Worm (Caenorhabditis elegans) whole organism, midembryonic: ENCODE data around the gene appg-1.

ENCODE experiments used
- T22C8.4 ChIP-seq: fragments of 200-800 bp; sonication (Bioruptor generic); IDR thresholded peaks from 2 replicates; pipeline ENCODE4 v1.3.6; 2022; ENCODE audit warnings: missing genetic modification characterization, missing compliant biosample characterization
- cog-1 ChIP-seq: sonication (generic microtip); optimal IDR thresholded peaks from 2 replicates; lab custom pipeline; 2016; ENCODE audit warnings: missing genetic modification characterization, missing compliant biosample characterization
- flt-1 ChIP-seq: fragments of 200-800 bp; sonication (Bioruptor generic); IDR thresholded peaks from 2 replicates; pipeline ENCODE4 v1.3.6; 2022; ENCODE audit warnings: missing genetic modification characterization, missing compliant biosample characterization
- klf-2 ChIP-seq: fragments of 200-800 bp; sonication (Bioruptor generic); conservative IDR thresholded peaks from 2 replicates; pipeline ENCODE4 v1.3.6; 2022; ENCODE audit warnings: missing genetic modification reagents, missing genetic modification characterization, missing compliant biosample characterization
- med-1 ChIP-seq: sonication (generic microtip); optimal IDR thresholded peaks from 2 replicates; lab custom pipeline; 2017; ENCODE audit warnings: missing genetic modification characterization, mild to moderate bottlenecking, missing compliant biosample characterization, antibody characterized with exemption, missing genetic modification reagents; ENCODE audit not compliant: insufficient read depth
- ref-1 ChIP-seq: fragments of 200-800 bp; sonication (Bioruptor generic); conservative IDR thresholded peaks from 2 replicates; pipeline ENCODE4 v1.3.6; 2022; ENCODE audit warnings: missing genetic modification reagents, missing genetic modification characterization, missing compliant biosample characterization
- tab-1 ChIP-seq: fragments of 200-800 bp; sonication (Bioruptor generic); IDR thresholded peaks from 2 replicates; pipeline ENCODE4 v1.3.6; 2022; ENCODE audit warnings: missing genetic modification characterization, missing compliant biosample characterization
- ztf-23 ChIP-seq: fragments of 200-800 bp; sonication (Bioruptor generic); IDR thresholded peaks from 2 replicates; pipeline ENCODE4 v1.3.6; 2022; ENCODE audit warnings: missing genetic modification reagents, missing genetic modification characterization, missing compliant biosample characterization
- ztf-29 ChIP-seq: fragments of 200-800 bp; sonication (Bioruptor generic); IDR thresholded peaks from 2 replicates; pipeline ENCODE4 v1.3.6; 2022; ENCODE audit warnings: missing genetic modification reagents, missing genetic modification characterization, missing compliant biosample characterization

The appg-1 gene

ce11 chrII:10325615-10326232 lies at the start of gene appg-1:
Gene appg-1 (plus strand): TSS chrII:10326041.
- TF ChIP-seq flt-1: no peak
- no peak for TF ChIP-seq tab-1 (GFP tag; lab: Robert Waterston, UW)
- TF ChIP-seq med-1: no peak
- no peak for TF ChIP-seq cog-1 (tag; lab: Kevin White, UChicago)
- no peak for TF ChIP-seq T22C8.4 (GFP tag; lab: Robert Waterston, UW)

- TF ChIP-seq ref-1 (GFP tag; lab: Robert Waterston, UW) (no peak), T22C8.4 (GFP tag; lab: Robert Waterston, UW) (no peak), tab-1 (GFP tag; lab: Robert Waterston, UW) (no peak), cog-1 (tag; lab: Kevin White, UChicago) (no peak), ztf-23 (no peak), flt-1 (no peak), med-1 (no peak), klf-2 (GFP tag; lab: Robert Waterston, UW) (no peak), ztf-29 (GFP tag; lab: Robert Waterston, UW) (no peak)
Measured at ce11 chrII:10279561-10279960, 46.3 kb upstream of the appg-1 start, which contains the start of gene ZK971.1. Gene ZK971.1 (minus strand): TSS chrII:10279661.

ce11 chrII:10281674-10282073 lies 44.2 kb upstream of the appg-1 start:
- TF ChIP-seq T22C8.4 (GFP tag; lab: Robert Waterston, UW) (no peak), ztf-29 (GFP tag; lab: Robert Waterston, UW) (no peak), flt-1 (no peak), cog-1 (tag; lab: Kevin White, UChicago) (no peak), klf-2 (GFP tag; lab: Robert Waterston, UW) (no peak), ref-1 (GFP tag; lab: Robert Waterston, UW) (no peak), tab-1 (GFP tag; lab: Robert Waterston, UW) (no peak)

- TF ChIP-seq tab-1 (GFP tag; lab: Robert Waterston, UW): no peak
- TF ChIP-seq med-1: no peak
- TF ChIP-seq ztf-29 (GFP tag; lab: Robert Waterston, UW): no peak
- TF ChIP-seq T22C8.4 (GFP tag; lab: Robert Waterston, UW): no peak
- no peak for TF ChIP-seq cog-1 (tag; lab: Kevin White, UChicago)
- no peak for TF ChIP-seq klf-2 (GFP tag; lab: Robert Waterston, UW)
- TF ChIP-seq ref-1 (GFP tag; lab: Robert Waterston, UW): no peak
Measured at ce11 chrII:10283145-10283544, 42.7 kb upstream of the appg-1 start.

- no peak for TF ChIP-seq ztf-29 (GFP tag; lab: Robert Waterston, UW)
- no peak for TF ChIP-seq flt-1
- TF ChIP-seq cog-1 (tag; lab: Kevin White, UChicago): no peak
- no peak for TF ChIP-seq tab-1 (GFP tag; lab: Robert Waterston, UW)
- TF ChIP-seq ztf-23: no peak
- no peak for TF ChIP-seq med-1
Measured at ce11 chrII:10284991-10285390, 40.9 kb upstream of the appg-1 start.

ce11 chrII:10288926-10289325 lies 36.9 kb upstream of the appg-1 start:
- TF ChIP-seq klf-2 (GFP tag; lab: Robert Waterston, UW) (no peak), tab-1 (GFP tag; lab: Robert Waterston, UW) (no peak), med-1 (no peak), ref-1 (GFP tag; lab: Robert Waterston, UW) (no peak), ztf-29 (GFP tag; lab: Robert Waterston, UW) (no peak), cog-1 (tag; lab: Kevin White, UChicago) (no peak), T22C8.4 (GFP tag; lab: Robert Waterston, UW) (no peak), flt-1 (no peak), ztf-23 (no peak)

- TF ChIP-seq ztf-23 (no peak), flt-1 (no peak), tab-1 (GFP tag; lab: Robert Waterston, UW) (no peak), ztf-29 (GFP tag; lab: Robert Waterston, UW) (no peak)
Measured at ce11 chrII:10294262-10294661, 31.6 kb upstream of the appg-1 start.

- no peak for TF ChIP-seq ztf-29 (GFP tag; lab: Robert Waterston, UW)
Measured at ce11 chrII:10300082-10300749, 25.6 kb upstream of the appg-1 start, which contains the start of gene nep-26. Gene nep-26 (minus strand): TSS chrII:10300132.

ce11 chrII:10300954-10301353 lies 24.9 kb upstream of the appg-1 start, which contains the start of gene mdt-22:
Gene mdt-22 (plus strand): TSS chrII:10301216.
- TF ChIP-seq cog-1 (tag; lab: Kevin White, UChicago) (peak; percentile 46), klf-2 (GFP tag; lab: Robert Waterston, UW) (0 out of 2 replicates have a peak, but pooled peaks have one; percentile 67), ztf-23 (peak; percentile 58; the same call in 1 of the 2 replicates), tab-1 (GFP tag; lab: Robert Waterston, UW) (no peak), flt-1 (peak; percentile 80; the same call in 1 of the 2 replicates), T22C8.4 (GFP tag; lab: Robert Waterston, UW) (no peak)

- TF ChIP-seq tab-1 (GFP tag; lab: Robert Waterston, UW) (0 out of 2 replicates have a peak, but pooled peaks have one; percentile 35), ztf-23 (peak; percentile 63; the same call in 1 of the 2 replicates), ztf-29 (GFP tag; lab: Robert Waterston, UW) (0 out of 2 replicates have a peak, but pooled peaks have one; percentile 33), klf-2 (GFP tag; lab: Robert Waterston, UW) (0 out of 2 replicates have a peak, but pooled peaks have one; percentile 65)
Measured at ce11 chrII:10302141-10302574, 23.7 kb upstream of the appg-1 start.
